Worm (Caenorhabditis elegans): ENCODE results near the gene hmg-12.

DNA sequence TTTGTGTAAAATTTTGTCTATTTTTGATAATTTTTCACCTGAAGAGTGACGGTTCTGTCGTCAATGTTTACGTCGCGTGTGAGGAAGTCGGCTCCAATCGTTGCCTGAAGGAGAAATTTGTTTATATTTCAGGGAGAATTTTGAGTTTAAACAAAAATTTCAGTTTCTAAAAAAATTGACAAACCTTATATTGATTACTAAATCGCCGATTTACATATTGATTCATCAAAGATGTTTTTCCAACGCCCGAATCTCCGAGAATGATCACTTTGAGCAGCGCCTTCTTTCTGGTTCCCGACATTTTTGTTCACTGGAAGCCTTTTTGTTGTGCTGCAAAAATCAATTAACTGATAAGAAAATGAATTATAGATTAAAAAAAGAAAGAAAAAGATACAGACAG lies 50.3 kb downstream of the hmg-12 start, which contains the start of gene rab-7:
- TF ChIP-seq ceh-2 (tag; optimal IDR thresholded peaks at IDR 0.05) (no peak), lin-11 (tag; optimal IDR thresholded peaks at IDR 0.05) (no peak), ama-1 (optimal IDR thresholded peaks at IDR 0.05) (no peak), nhr-11 (tag; optimal IDR thresholded peaks at IDR 0.05) (no peak), rnt-1 (tag; optimal IDR thresholded peaks at IDR 0.05) (no peak), dmd-4 (tag; optimal IDR thresholded peaks at IDR 0.05; ENCODE audit: borderline replicate concordance) (no peak), tbx-2 (tag; optimal IDR thresholded peaks at IDR 0.05) (no peak)
